Fruit fly (Drosophila melanogaster): ENCODE measurements around the gene Sfp79B.

DNA sequence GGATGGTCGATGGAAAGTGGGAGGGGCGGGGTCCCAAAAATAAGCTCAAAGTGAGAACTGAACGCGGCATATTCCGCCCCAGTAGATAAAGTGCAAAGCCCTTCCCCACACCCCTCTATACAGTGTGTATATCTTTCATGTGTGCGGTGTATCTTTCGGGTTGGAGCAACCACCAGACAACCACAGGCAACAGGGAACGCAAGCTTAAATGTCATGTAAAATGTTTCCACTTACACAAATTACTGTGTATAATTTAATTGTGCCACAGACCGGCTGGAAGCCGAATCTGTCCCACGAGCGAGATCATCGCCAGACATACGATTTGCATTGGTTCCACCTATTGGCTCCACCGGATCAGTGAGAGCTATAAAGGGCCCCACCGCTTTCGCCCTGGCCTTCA is 2.3 kb downstream of the Sfp79B start, which contains the start of gene msopa:
- TF ChIP-seq CG8478 (optimal IDR thresholded peaks at IDR 0.05) (no peak), CTCF (optimal IDR thresholded peaks at IDR 0.05) (no peak)

Data from S2 (cell line).